Worm (Caenorhabditis elegans) whole organism, late embryonic: ENCODE results near the gene abu-2.

Experiments
- C08G9.2 ChIP-seq: sonication (generic microtip); optimal IDR thresholded peaks from 2 replicates; lab custom pipeline; 2016; ENCODE audit warnings: mild to moderate bottlenecking, missing genetic modification characterization, moderate library complexity, missing compliant biosample characterization
- C38D4.7 ChIP-seq: fragments of 200-800 bp; sonication (Bioruptor generic); optimal IDR thresholded peaks from 2 replicates; lab custom pipeline; 2018; ENCODE audit warnings: mild to moderate bottlenecking, missing genetic modification characterization, moderate library complexity, missing compliant biosample characterization
- F13H6.1 ChIP-seq: sonication (generic microtip); optimal IDR thresholded peaks from 2 replicates; lab custom pipeline; 2016; ENCODE audit warnings: missing genetic modification characterization, missing compliant biosample characterization
- T23F11.4 ChIP-seq: fragments of 200-800 bp; sonication (Bioruptor generic); optimal IDR thresholded peaks from 2 replicates; lab custom pipeline; 2018; ENCODE audit warnings: mild to moderate bottlenecking, missing genetic modification characterization, missing compliant biosample characterization
- Y22D7AL.16 ChIP-seq: sonication (generic microtip); optimal IDR thresholded peaks from 2 replicates; lab custom pipeline; 2016; ENCODE audit warnings: missing genetic modification characterization, missing compliant biosample characterization
- ahr-1 ChIP-seq: sonication (generic microtip); optimal IDR thresholded peaks from 2 replicates; lab custom pipeline; 2016; ENCODE audit warnings: missing genetic modification characterization, missing compliant biosample characterization
- ama-1 ChIP-seq: fragments of 150-350 bp; optimal IDR thresholded peaks from 2 replicates; lab custom pipeline; 2014
- ceh-18 ChIP-seq: sonication (generic microtip); optimal IDR thresholded peaks from 2 replicates; lab custom pipeline; 2016; ENCODE audit warnings: missing genetic modification characterization, missing compliant biosample characterization
- ceh-24 ChIP-seq: sonication (generic microtip); optimal IDR thresholded peaks from 2 replicates; lab custom pipeline; 2016; ENCODE audit warnings: mild to moderate bottlenecking, missing genetic modification characterization, missing compliant biosample characterization
- ceh-30 ChIP-seq: fragments of 150-350 bp; optimal IDR thresholded peaks from 2 replicates; lab custom pipeline; 2014; ENCODE audit warnings: missing biosample characterization, missing genetic modification characterization
- ceh-34 ChIP-seq: sonication (generic microtip); optimal IDR thresholded peaks from 2 replicates; lab custom pipeline; 2016; ENCODE audit warnings: mild to moderate bottlenecking, missing genetic modification characterization, missing compliant biosample characterization
- ceh-45 ChIP-seq: fragments of 200-800 bp; sonication (Bioruptor generic); IDR thresholded peaks from 2 replicates; pipeline ENCODE4 v1.3.6; 2022; ENCODE audit warnings: missing genetic modification reagents, missing genetic modification characterization, missing compliant biosample characterization
- ceh-9 ChIP-seq: sonication (generic microtip); optimal IDR thresholded peaks from 2 replicates; lab custom pipeline; 2016; ENCODE audit warnings: mild to moderate bottlenecking, missing genetic modification characterization, inconsistent platforms, missing compliant biosample characterization
- che-1 ChIP-seq: sonication (generic microtip); optimal IDR thresholded peaks from 2 replicates; lab custom pipeline; 2016; ENCODE audit warnings: mild to moderate bottlenecking, missing genetic modification characterization, missing compliant biosample characterization
- dmd-4 ChIP-seq: sonication (generic microtip); optimal IDR thresholded peaks from 2 replicates; lab custom pipeline; 2016; ENCODE audit warnings: borderline replicate concordance, missing genetic modification characterization, missing compliant biosample characterization
- elt-2 ChIP-seq: sonication (generic microtip); optimal IDR thresholded peaks from 2 replicates; lab custom pipeline; 2016; ENCODE audit warnings: missing genetic modification reagents, missing genetic modification characterization, missing compliant biosample characterization
- eyg-1 ChIP-seq: sonication (generic microtip); optimal IDR thresholded peaks from 2 replicates; lab custom pipeline; 2016; ENCODE audit warnings: missing genotype, missing genetic modification characterization, missing compliant biosample characterization
- fax-1 ChIP-seq: sonication (generic microtip); optimal IDR thresholded peaks from 2 replicates; lab custom pipeline; 2016; ENCODE audit warnings: missing genotype, missing genetic modification characterization, missing compliant biosample characterization
- fkh-6 ChIP-seq: sonication (generic microtip); optimal IDR thresholded peaks from 2 replicates; lab custom pipeline; 2016; ENCODE audit warnings: missing genetic modification characterization, missing compliant biosample characterization
- hlh-13 ChIP-seq: fragments of 200-800 bp; sonication (Bioruptor generic); optimal IDR thresholded peaks from 2 replicates; lab custom pipeline; 2018; ENCODE audit warnings: mild to moderate bottlenecking, missing genetic modification characterization, missing compliant biosample characterization
- hlh-15 ChIP-seq: sonication (generic microtip); optimal IDR thresholded peaks from 2 replicates; lab custom pipeline; 2016; ENCODE audit warnings: missing genetic modification characterization, missing compliant biosample characterization
- hlh-30 ChIP-seq: sonication (generic microtip); optimal IDR thresholded peaks from 2 replicates; lab custom pipeline; 2017; ENCODE audit warnings: antibody characterized with exemption, missing genetic modification characterization, missing compliant biosample characterization; ENCODE audit not compliant: insufficient read depth
- hlh-6 ChIP-seq: sonication (generic microtip); optimal IDR thresholded peaks from 2 replicates; lab custom pipeline; 2016; ENCODE audit warnings: missing genotype, missing genetic modification characterization, missing compliant biosample characterization
- hlh-8 ChIP-seq: sonication (generic microtip); optimal IDR thresholded peaks from 2 replicates; lab custom pipeline; 2016; ENCODE audit warnings: missing genotype, missing genetic modification characterization, missing compliant biosample characterization
- lim-6 ChIP-seq: sonication (generic microtip); optimal IDR thresholded peaks from 2 replicates; lab custom pipeline; 2016; ENCODE audit warnings: missing genetic modification characterization, missing compliant biosample characterization
- nfya-1 ChIP-seq: sonication (generic microtip); optimal IDR thresholded peaks from 2 replicates; lab custom pipeline; 2017; ENCODE audit warnings: missing genetic modification characterization, mild to moderate bottlenecking, missing compliant biosample characterization, antibody characterized with exemption, moderate library complexity
- nhr-11 ChIP-seq: fragments of 150-350 bp; optimal IDR thresholded peaks from 2 replicates; lab custom pipeline; 2014; ENCODE audit warnings: missing biosample characterization, missing genetic modification characterization
- nhr-232 ChIP-seq: sonication (generic microtip); optimal IDR thresholded peaks from 2 replicates; lab custom pipeline; 2016; ENCODE audit warnings: missing genetic modification characterization, missing compliant biosample characterization
- npax-4 ChIP-seq: sonication (generic microtip); optimal IDR thresholded peaks from 2 replicates; lab custom pipeline; 2016; ENCODE audit warnings: missing genetic modification characterization, missing compliant biosample characterization
- pqm-1 ChIP-seq: sonication (generic microtip); optimal IDR thresholded peaks from 2 replicates; lab custom pipeline; 2016; ENCODE audit warnings: missing genetic modification characterization, missing compliant biosample characterization
- ref-2 ChIP-seq: sonication (generic microtip); optimal IDR thresholded peaks from 2 replicates; lab custom pipeline; 2016; ENCODE audit warnings: missing genetic modification characterization, missing compliant biosample characterization
- rnt-1 ChIP-seq: sonication (generic microtip); optimal IDR thresholded peaks from 2 replicates; lab custom pipeline; 2016; ENCODE audit warnings: missing genetic modification characterization, missing compliant biosample characterization
- sdc-2 ChIP-seq: sonication (generic microtip); optimal IDR thresholded peaks from 2 replicates; lab custom pipeline; 2016; ENCODE audit warnings: missing genotype, missing genetic modification characterization, missing compliant biosample characterization
- sox-4 ChIP-seq: sonication (generic microtip); optimal IDR thresholded peaks from 2 replicates; lab custom pipeline; 2017; ENCODE audit warnings: mild to moderate bottlenecking, missing genetic modification characterization, inconsistent platforms, missing compliant biosample characterization
- tbx-2 ChIP-seq: sonication (generic microtip); optimal IDR thresholded peaks from 2 replicates; lab custom pipeline; 2016; ENCODE audit warnings: missing genetic modification characterization, missing compliant biosample characterization
- tbx-7 ChIP-seq: sonication (generic microtip); optimal IDR thresholded peaks from 2 replicates; lab custom pipeline; 2016; ENCODE audit warnings: missing genotype, missing genetic modification characterization, missing compliant biosample characterization
- unc-3 ChIP-seq, 2 experiments: fragments of 200-800 bp in 1 of 2; sonication (Bioruptor generic) in 1 of 2; sonication (generic microtip) in 1 of 2; conservative IDR thresholded peaks in 1 of 2; optimal IDR thresholded peaks in 1 of 2; 2 replicates each; pipeline versions ENCODE4 v1.3.6 to Lab custom; 2016 to 2022; ENCODE audit warnings: missing compliant biosample characterization in 2 of 2, missing genetic modification characterization in 2 of 2, missing genetic modification reagents in 1 of 2
- unc-42 ChIP-seq: sonication (generic microtip); optimal IDR thresholded peaks from 2 replicates; lab custom pipeline; 2016; ENCODE audit warnings: missing genotype, missing genetic modification characterization, missing compliant biosample characterization
- unc-55 ChIP-seq: sonication (generic microtip); optimal IDR thresholded peaks from 2 replicates; lab custom pipeline; 2017; ENCODE audit warnings: missing biosample characterization, missing genetic modification reagents, missing genetic modification characterization
- unc-86 ChIP-seq: sonication (generic microtip); optimal IDR thresholded peaks from 2 replicates; lab custom pipeline; 2016; ENCODE audit warnings: missing genetic modification characterization, missing compliant biosample characterization
- ztf-16 ChIP-seq: sonication (generic microtip); optimal IDR thresholded peaks from 2 replicates; lab custom pipeline; 2017; ENCODE audit warnings: missing genetic modification characterization, missing compliant biosample characterization

Gene abu-2

DNA sequence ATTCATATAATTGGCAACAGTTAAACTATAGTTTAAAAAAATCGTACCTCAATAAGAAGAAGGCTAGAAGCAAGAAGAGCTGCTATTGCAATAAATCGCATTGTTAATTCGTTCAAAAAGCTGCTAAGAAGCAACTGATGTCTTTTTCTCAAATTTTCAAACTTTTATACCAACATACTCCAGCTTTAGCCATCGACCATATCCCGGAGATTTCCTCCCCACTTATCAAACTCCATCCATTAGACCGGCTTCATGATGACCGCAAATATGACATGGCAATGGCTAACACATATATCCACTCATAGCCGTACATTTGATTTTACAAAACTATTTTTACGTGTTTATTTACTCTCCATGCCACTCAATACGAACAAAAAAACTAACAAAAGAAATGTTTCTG is at the start of gene abu-2:
Gene abu-2 (minus strand): TSS at position 101 of the 400 bp plus-strand sequence.
- TF ChIP-seq F13H6.1 (tag; lab: Kevin White, UChicago) (no peak), ceh-18 (tag; lab: Kevin White, UChicago) (no peak), hlh-8 (tag; lab: Kevin White, UChicago) (no peak), unc-3 (GFP tag; conservative IDR thresholded peaks at IDR 0.05; lab: Robert Waterston, UW) (no peak), unc-3 (tag; optimal IDR thresholded peaks at IDR 0.05; lab: Kevin White, UChicago) (no peak), hlh-13 (no peak), ama-1 (lab: Kevin White, UChicago) (no peak), Y22D7AL.16 (tag; lab: Kevin White, UChicago) (no peak), fkh-6 (no peak), ref-2 (tag; lab: Kevin White, UChicago) (no peak), nhr-232 (tag; lab: Kevin White, UChicago) (no peak), tbx-2 (no peak), tbx-7 (tag; lab: Kevin White, UChicago) (no peak), C38D4.7 (GFP tag; lab: Kevin White, UChicago) (no peak)

DNA sequence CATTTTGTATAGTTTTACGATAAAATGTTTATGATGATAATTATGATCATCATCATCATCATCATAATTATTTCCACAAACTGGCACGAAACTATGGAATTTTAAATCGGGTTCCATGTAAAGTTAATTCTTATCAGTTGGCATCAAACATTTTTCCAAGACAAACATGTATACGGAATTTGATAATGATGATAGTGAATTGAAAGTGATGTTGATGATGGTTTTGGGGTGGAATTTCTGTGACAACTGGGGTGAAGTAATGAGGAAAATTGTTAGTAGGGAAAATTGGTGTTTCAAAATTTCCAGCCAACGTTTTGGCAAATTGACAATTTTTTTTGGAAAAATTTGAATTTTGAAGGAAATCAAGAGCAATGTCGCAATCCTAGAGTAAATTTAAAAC is 49.3 kb upstream of the abu-2 start:
- no peak for TF ChIP-seq ztf-16 (tag; lab: Kevin White, UChicago)
- TF ChIP-seq ahr-1 (tag; lab: Kevin White, UChicago) = no peak
- TF ChIP-seq unc-42 (tag; lab: Kevin White, UChicago) = no peak
- TF ChIP-seq ceh-9 (tag; lab: Kevin White, UChicago) = no peak
- no peak for TF ChIP-seq ceh-24 (tag; lab: Kevin White, UChicago)
- TF ChIP-seq T23F11.4 (GFP tag; lab: Kevin White, UChicago) = no peak
- no peak for TF ChIP-seq sox-4
- TF ChIP-seq hlh-6 (tag; lab: Kevin White, UChicago) = no peak
- no peak for TF ChIP-seq ref-2 (tag; lab: Kevin White, UChicago)
- no peak for TF ChIP-seq ceh-34 (tag; lab: Kevin White, UChicago)
- no peak for TF ChIP-seq hlh-8 (tag; lab: Kevin White, UChicago)
- TF ChIP-seq ceh-30 (tag; lab: Kevin White, UChicago) = no peak
- TF ChIP-seq tbx-2 = no peak

DNA sequence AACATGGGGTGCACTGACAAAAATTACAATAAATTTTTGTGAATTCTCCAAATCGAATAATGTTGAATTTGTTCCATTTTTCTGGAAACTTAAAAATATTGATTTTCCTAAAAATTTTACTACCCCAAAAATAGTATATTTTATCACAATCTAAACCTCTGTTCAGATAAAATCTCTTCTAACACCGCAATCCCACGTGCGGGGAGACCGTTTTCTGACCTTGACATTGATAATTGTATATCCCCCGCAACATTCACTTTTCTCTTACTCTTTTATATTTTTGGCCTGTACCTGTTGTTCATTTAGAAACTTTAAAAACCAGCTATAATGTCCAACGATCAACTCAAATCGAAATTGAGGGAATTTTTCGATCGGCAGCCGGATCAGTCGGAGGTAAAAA is 48.3 kb upstream of the abu-2 start, which contains the start of gene D1005.2:
Gene D1005.2 (plus strand): TSS at position 230 of the 400 bp plus-strand sequence.
- TF ChIP-seq ceh-45 (GFP tag; lab: Robert Waterston, UW) (no peak), rnt-1 (tag; lab: Kevin White, UChicago) (no peak)

DNA sequence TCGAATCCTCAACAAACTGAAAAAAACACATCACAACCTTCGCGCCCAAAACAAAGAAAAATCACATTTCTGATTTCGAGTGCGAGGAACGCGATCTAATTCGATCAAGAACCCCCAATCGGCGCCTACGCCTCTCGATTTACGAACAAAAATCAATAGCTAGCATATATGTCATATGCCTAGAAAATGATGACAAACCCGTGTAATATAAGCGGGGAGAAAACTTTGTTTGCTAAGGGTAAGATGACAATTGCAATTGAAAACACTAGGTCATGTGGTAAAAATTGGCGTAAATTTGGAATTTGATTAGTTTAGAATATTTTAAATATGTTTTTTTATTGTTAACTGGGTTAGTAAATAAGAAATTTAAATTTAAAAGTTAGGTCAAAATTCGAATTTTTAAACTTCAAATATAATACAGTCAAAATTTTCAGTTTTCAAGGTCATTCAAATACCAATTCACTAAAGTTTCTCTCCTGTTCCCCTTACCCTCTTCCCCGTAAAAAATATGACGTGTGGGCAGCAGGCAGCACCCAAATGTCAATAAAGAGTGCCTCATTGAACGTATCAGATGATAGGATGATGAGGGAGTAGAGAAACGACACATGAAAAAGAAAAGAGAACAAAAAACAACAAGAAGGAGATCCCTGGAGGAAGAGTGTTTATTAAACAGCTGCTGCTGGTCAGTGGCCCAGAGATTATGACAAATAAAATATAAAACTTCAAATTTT is 46.1 kb upstream of the abu-2 start:
- TF ChIP-seq hlh-30 (tag; lab: Kevin White, UChicago) (no peak), che-1 (tag; lab: Kevin White, UChicago) (no peak), unc-55 (GFP tag; lab: Kevin White, UChicago) (peak; percentile 59), ceh-18 (tag; lab: Kevin White, UChicago) (peak; percentile 42), unc-42 (tag; lab: Kevin White, UChicago) (no peak), T23F11.4 (GFP tag; lab: Kevin White, UChicago) (no peak), rnt-1 (tag; lab: Kevin White, UChicago) (peak; percentile 54), tbx-2 (peak; percentile 13)

DNA sequence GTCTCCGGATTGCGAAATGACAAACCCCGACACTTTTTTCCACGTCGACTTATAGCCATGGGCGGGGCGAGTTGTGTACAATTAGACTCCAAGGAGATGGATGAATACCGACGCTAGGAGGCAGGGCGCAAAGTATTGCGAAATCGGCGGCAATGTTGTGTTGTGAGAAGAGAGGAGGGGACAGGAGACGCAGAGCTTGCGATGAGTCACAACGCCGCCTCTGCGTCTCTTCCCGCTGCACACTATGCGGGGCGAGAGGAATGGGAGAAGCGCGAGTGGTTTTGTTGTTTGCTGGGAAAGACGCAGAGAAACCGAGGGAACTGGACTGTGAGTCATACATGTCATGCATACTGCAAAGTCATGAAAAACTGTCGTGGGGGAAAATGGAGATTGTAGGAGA is 43.9 kb upstream of the abu-2 start:
- TF ChIP-seq nhr-11 (tag; lab: Kevin White, UChicago) (no peak), ama-1 (lab: Kevin White, UChicago) (no peak), unc-86 (tag; lab: Kevin White, UChicago) (no peak), ceh-24 (tag; lab: Kevin White, UChicago) (no peak), sdc-2 (tag; lab: Kevin White, UChicago) (peak; percentile 86), pqm-1 (tag; lab: Kevin White, UChicago) (peak; percentile 69), tbx-2 (peak; percentile 81), T23F11.4 (GFP tag; lab: Kevin White, UChicago) (peak; percentile 34), hlh-6 (tag; lab: Kevin White, UChicago) (peak; percentile 18), nhr-232 (tag; lab: Kevin White, UChicago) (peak; percentile 32), sox-4 (no peak), C08G9.2 (peak; percentile 62), ceh-30 (tag; lab: Kevin White, UChicago) (peak; percentile 20), fax-1 (tag; lab: Kevin White, UChicago) (no peak), dmd-4 (no peak), hlh-15 (tag; lab: Kevin White, UChicago) (no peak), hlh-8 (tag; lab: Kevin White, UChicago) (no peak), nfya-1 (tag; lab: Kevin White, UChicago) (peak; percentile 82), elt-2 (tag; lab: Kevin White, UChicago) (no peak), npax-4 (tag; lab: Kevin White, UChicago) (no peak), eyg-1 (tag; lab: Kevin White, UChicago) (no peak), lim-6 (tag; lab: Kevin White, UChicago) (peak; percentile 11), unc-42 (tag; lab: Kevin White, UChicago) (peak; percentile 50), hlh-13 (no peak)
